Worm (Caenorhabditis elegans) whole organism, late embryonic: ENCODE results near the gene T15B7.8.

Experiments
- ref-2 ChIP-seq: sonication (generic microtip); optimal IDR thresholded peaks from 2 replicates; lab custom pipeline; 2016; ENCODE audit warnings: missing genetic modification characterization, missing compliant biosample characterization
- syd-9 ChIP-seq: sonication (generic microtip); optimal IDR thresholded peaks from 2 replicates; lab custom pipeline; 2016; ENCODE audit warnings: mild to moderate bottlenecking, missing genetic modification characterization, moderate library complexity, missing compliant biosample characterization

- TF ChIP-seq syd-9 (tag; lab: Kevin White, UChicago) (no peak), ref-2 (tag; lab: Kevin White, UChicago) (no peak)
These were observed 17.0 kb downstream of the T15B7.8 start, which contains the start of gene T15B7.15 for ce11 chrV:6838599-6838998.
